Fruit fly (Drosophila melanogaster) whole organism, pupa: ENCODE data around the gene CG1463.

Experiments used
- CG10348 ChIP-seq: fragments of 200-800 bp; sonication (Bioruptor generic); IDR thresholded peaks from 2 replicates; pipeline ENCODE4 v1.3.6; 2022; ENCODE audit warnings: missing biosample characterization, missing genetic modification characterization
- CG12605 ChIP-seq: fragments of 200-800 bp; sonication (Bioruptor generic); IDR thresholded peaks from 2 replicates; pipeline ENCODE4 v1.3.6; 2022; ENCODE audit warnings: missing biosample characterization, missing genetic modification characterization
- CG13204 ChIP-seq: fragments of 200-800 bp; sonication (Bioruptor generic); optimal IDR thresholded peaks from 2 replicates; lab custom pipeline; 2018; ENCODE audit warnings: missing biosample characterization, mild to moderate bottlenecking, missing genetic modification characterization, moderate library complexity
- CG14655 ChIP-seq: fragments of 200-800 bp; sonication (Bioruptor generic); optimal IDR thresholded peaks from 3 replicates; lab custom pipeline; 2017; ENCODE audit warnings: mild to moderate bottlenecking, missing biosample characterization, missing genetic modification reagents, missing genetic modification characterization
- CG15710 ChIP-seq: fragments of 200-800 bp; sonication (Bioruptor generic); optimal IDR thresholded peaks from 2 replicates; lab custom pipeline; 2018; ENCODE audit warnings: missing biosample characterization, mild to moderate bottlenecking, missing genetic modification characterization, moderate library complexity
- CG17806 ChIP-seq: fragments of 200-800 bp; sonication (Bioruptor generic); optimal IDR thresholded peaks from 2 replicates; lab custom pipeline; 2018; ENCODE audit warnings: missing biosample characterization, mild to moderate bottlenecking, missing genetic modification characterization, moderate library complexity
- CG32121 ChIP-seq: fragments of 200-800 bp; sonication (Bioruptor generic); IDR thresholded peaks from 2 replicates; pipeline ENCODE4 v1.3.6; 2022; ENCODE audit warnings: missing biosample characterization, missing genetic modification characterization
- CG34367 ChIP-seq: fragments of 200-800 bp; sonication (Bioruptor generic); optimal IDR thresholded peaks from 2 replicates; lab custom pipeline; 2018; ENCODE audit warnings: missing biosample characterization, mild to moderate bottlenecking, missing genetic modification characterization
- CG4496 ChIP-seq: fragments of 200-800 bp; sonication (Bioruptor generic); IDR thresholded peaks from 3 replicates; pipeline ENCODE4 v1.3.6; 2022; ENCODE audit warnings: missing biosample characterization, missing genetic modification characterization
- CG8159 ChIP-seq: fragments of 200-800 bp; sonication (Bioruptor generic); optimal IDR thresholded peaks from 3 replicates; lab custom pipeline; 2018; ENCODE audit warnings: missing biosample characterization, mild to moderate bottlenecking, missing genetic modification characterization, moderate library complexity
- CG8301 ChIP-seq: fragments of 200-800 bp; sonication (Bioruptor generic); optimal IDR thresholded peaks from 2 replicates; lab custom pipeline; 2018; ENCODE audit warnings: missing biosample characterization, mild to moderate bottlenecking, missing genetic modification characterization
- CG9948 ChIP-seq: fragments of 200-800 bp; sonication (Bioruptor generic); optimal IDR thresholded peaks from 2 replicates; lab custom pipeline; 2018; ENCODE audit warnings: missing biosample characterization, mild to moderate bottlenecking, missing genetic modification characterization, moderate library complexity
- D1 ChIP-seq: fragments of 200-800 bp; sonication (Bioruptor generic); optimal IDR thresholded peaks from 2 replicates; lab custom pipeline; 2018; ENCODE audit warnings: missing biosample characterization, mild to moderate bottlenecking, missing genetic modification characterization, moderate library complexity
- EcR ChIP-seq: fragments of 200-800 bp; sonication (Bioruptor generic); optimal IDR thresholded peaks from 3 replicates; lab custom pipeline; 2019; ENCODE audit warnings: missing biosample characterization, missing genetic modification characterization, mild to moderate bottlenecking, moderate library complexity, missing genetic modification reagents
- Ets98B ChIP-seq: fragments of 200-800 bp; sonication (Bioruptor generic); IDR thresholded peaks from 2 replicates; pipeline ENCODE4 v1.3.6; 2022; ENCODE audit warnings: missing biosample characterization, missing genetic modification characterization
- Pif1A ChIP-seq: fragments of 200-800 bp; sonication (Bioruptor generic); optimal IDR thresholded peaks from 3 replicates; lab custom pipeline; 2016; ENCODE audit warnings: missing biosample characterization, missing genetic modification characterization
- Pif1B ChIP-seq: fragments of 200-800 bp; sonication (Bioruptor generic); optimal IDR thresholded peaks from 3 replicates; lab custom pipeline; 2016; ENCODE audit warnings: missing biosample characterization, missing genetic modification characterization
- Snoo ChIP-seq: fragments of 200-800 bp; sonication (Bioruptor generic); optimal IDR thresholded peaks from 3 replicates; lab custom pipeline; 2017; ENCODE audit warnings: missing biosample characterization, mild to moderate bottlenecking, missing genetic modification characterization, inconsistent platforms
- fd96Ca ChIP-seq: fragments of 200-800 bp; sonication (Bioruptor generic); IDR thresholded peaks from 3 replicates; pipeline ENCODE4 v1.3.6; 2022; ENCODE audit warnings: missing biosample characterization, missing genetic modification characterization
- gl ChIP-seq: fragments of 200-800 bp; sonication (Bioruptor generic); optimal IDR thresholded peaks from 2 replicates; lab custom pipeline; 2018; ENCODE audit warnings: missing biosample characterization, mild to moderate bottlenecking, missing genetic modification characterization
- rn ChIP-seq: fragments of 200-800 bp; sonication (Bioruptor generic); IDR thresholded peaks from 2 replicates; pipeline ENCODE4 v1.3.6; 2022; ENCODE audit warnings: missing biosample characterization, missing genetic modification characterization

The CG1463 gene

DNA sequence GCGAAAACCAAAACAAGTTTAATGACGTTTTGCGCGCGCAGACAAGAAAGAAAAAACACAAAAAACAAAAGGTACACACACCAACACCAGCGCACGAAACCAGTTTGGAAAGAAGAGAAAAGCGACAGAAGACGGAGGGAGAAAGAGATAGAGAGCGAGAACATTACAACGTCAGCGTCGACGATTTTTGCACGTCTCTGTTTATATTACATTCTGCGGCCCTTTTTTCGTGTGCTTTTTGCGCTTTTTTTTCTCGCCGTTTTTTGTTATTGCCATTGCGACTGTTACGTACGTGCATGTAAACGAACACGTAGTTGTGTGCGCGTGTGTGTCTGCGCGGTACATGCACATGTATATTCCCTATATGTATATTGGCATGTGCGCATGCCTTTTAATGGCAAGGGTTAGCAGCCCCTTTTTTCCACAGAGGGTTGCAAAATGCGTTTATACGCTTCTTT is 31.4 kb downstream of the CG1463 start:
- TF ChIP-seq EcR (GFP tag; lab: Kevin White, UChicago) (peak; percentile 70), Pif1B (GFP tag; lab: Kevin White, UChicago) (no peak)

dm6 chrX:12579506-12579999 is 31.9 kb downstream of the CG1463 start:
- TF ChIP-seq rn (GFP tag; lab: Robert Waterston, UW) (peak; percentile 94), EcR (GFP tag; lab: Kevin White, UChicago) (no peak), gl (tag; lab: Kevin White, UChicago) (peak; percentile 91), CG17806 (tag; lab: Kevin White, UChicago) (peak; percentile 97), Pif1B (GFP tag; lab: Kevin White, UChicago) (peak; percentile 97), CG9948 (tag; lab: Kevin White, UChicago) (peak; percentile 98), CG34367 (tag; lab: Kevin White, UChicago) (peak; percentile 97), CG32121 (GFP tag; lab: Robert Waterston, UW) (peak; percentile 97), CG8159 (tag; lab: Kevin White, UChicago) (peak; percentile 98), CG15710 (tag; lab: Kevin White, UChicago) (peak; percentile 97), CG4496 (GFP tag; lab: Robert Waterston, UW) (peak; percentile 97), CG13204 (GFP tag; lab: Kevin White, UChicago) (peak; percentile 75), Ets98B (GFP tag; lab: Robert Waterston, UW) (peak; percentile 91), CG14655 (GFP tag; lab: Kevin White, UChicago) (peak; percentile 98), Snoo (tag; lab: Kevin White, UChicago) (peak; percentile 78), D1 (tag; lab: Kevin White, UChicago) (peak; percentile 94), CG12605 (GFP tag; lab: Robert Waterston, UW) (peak; percentile 88), CG8301 (tag; lab: Kevin White, UChicago) (peak; percentile 98), fd96Ca (peak; percentile 90), Pif1A (peak; percentile 98), CG10348 (GFP tag; lab: Robert Waterston, UW) (peak; percentile 89)

DNA sequence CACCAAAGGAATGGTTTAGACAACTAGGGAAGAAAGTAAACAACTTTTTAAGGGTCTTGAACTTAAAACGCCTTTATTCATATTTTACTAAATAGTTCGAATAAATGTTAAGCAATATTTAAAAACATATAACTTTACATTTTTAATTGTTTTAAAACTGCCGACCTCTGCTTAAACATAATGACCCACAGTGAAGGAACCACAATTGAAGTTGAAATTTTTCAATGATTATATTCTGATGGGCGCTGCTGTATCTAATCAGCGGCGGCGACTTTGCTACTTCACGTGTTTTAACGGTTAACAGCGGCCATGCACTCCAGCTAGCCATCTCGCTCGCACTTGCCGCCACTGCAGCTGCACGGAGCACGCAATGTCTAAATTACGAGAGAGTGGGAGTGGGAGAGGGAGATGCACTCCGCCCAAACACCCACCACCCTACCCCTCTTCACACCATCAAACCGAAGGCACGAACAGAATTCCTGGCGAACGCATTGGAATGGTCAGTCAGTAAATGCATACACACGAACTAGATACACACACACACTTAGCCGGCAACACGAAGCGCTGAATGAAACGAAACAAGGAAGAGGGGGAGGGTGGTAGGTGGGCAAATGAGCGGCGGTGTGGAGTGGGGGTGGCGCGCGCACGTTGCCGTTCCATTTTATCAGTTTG is 32.6 kb downstream of the CG1463 start:
- TF ChIP-seq CG12605 (GFP tag; lab: Robert Waterston, UW) (0 out of 2 replicates have a peak, but pooled peaks have one; percentile 8), CG8301 (tag; lab: Kevin White, UChicago) (peak; percentile 65), rn (GFP tag; lab: Robert Waterston, UW) (no peak), CG14655 (GFP tag; lab: Kevin White, UChicago) (peak; percentile 75), CG9948 (tag; lab: Kevin White, UChicago) (peak; percentile 43), Ets98B (GFP tag; lab: Robert Waterston, UW) (no peak; the same call in 1 of the 2 replicates), Pif1B (GFP tag; lab: Kevin White, UChicago) (peak; percentile 16), CG10348 (GFP tag; lab: Robert Waterston, UW) (no peak), CG17806 (tag; lab: Kevin White, UChicago) (peak; percentile 29), fd96Ca (peak; percentile 9; the same call in 1 of the 3 replicates), CG34367 (tag; lab: Kevin White, UChicago) (peak; percentile 38), EcR (GFP tag; lab: Kevin White, UChicago) (peak; percentile 78), CG15710 (tag; lab: Kevin White, UChicago) (peak; percentile 29), CG4496 (GFP tag; lab: Robert Waterston, UW) (peak; percentile 56; the same call in 2 of the 3 replicates), CG32121 (GFP tag; lab: Robert Waterston, UW) (peak; percentile 46; the same call in 1 of the 2 replicates), CG8159 (tag; lab: Kevin White, UChicago) (peak; percentile 57), Snoo (tag; lab: Kevin White, UChicago) (no peak), D1 (tag; lab: Kevin White, UChicago) (no peak), gl (tag; lab: Kevin White, UChicago) (no peak), CG13204 (GFP tag; lab: Kevin White, UChicago) (peak; percentile 75), Pif1A (peak; percentile 49)

- no peak for TF ChIP-seq CG10348 (GFP tag; lab: Robert Waterston, UW)
- no peak for TF ChIP-seq Ets98B (GFP tag; lab: Robert Waterston, UW)
- TF ChIP-seq EcR (GFP tag; lab: Kevin White, UChicago) = no peak
- TF ChIP-seq D1 (tag; lab: Kevin White, UChicago) = no peak
- no peak for TF ChIP-seq CG17806 (tag; lab: Kevin White, UChicago)
- no peak for TF ChIP-seq CG13204 (GFP tag; lab: Kevin White, UChicago)
- no peak for TF ChIP-seq gl (tag; lab: Kevin White, UChicago)
- no peak for TF ChIP-seq CG15710 (tag; lab: Kevin White, UChicago)
- TF ChIP-seq CG9948 (tag; lab: Kevin White, UChicago) = no peak
- no peak for TF ChIP-seq CG14655 (GFP tag; lab: Kevin White, UChicago)
- no peak for TF ChIP-seq CG32121 (GFP tag; lab: Robert Waterston, UW)
- TF ChIP-seq, all 21 proteins: peak for 0
Measured at dm6 chrX:12578328-12578700, 33.2 kb downstream of the CG1463 start.

dm6 chrX:12577722-12578121 is 33.7 kb downstream of the CG1463 start:
- TF ChIP-seq D1 (tag; lab: Kevin White, UChicago) = no peak
- no peak for TF ChIP-seq fd96Ca
- no peak for TF ChIP-seq gl (tag; lab: Kevin White, UChicago)
- no peak for TF ChIP-seq CG13204 (GFP tag; lab: Kevin White, UChicago)
- peak; percentile 62 for TF ChIP-seq EcR (GFP tag; lab: Kevin White, UChicago)
- no peak for TF ChIP-seq CG15710 (tag; lab: Kevin White, UChicago)
- no peak for TF ChIP-seq CG17806 (tag; lab: Kevin White, UChicago)
- TF ChIP-seq CG34367 (tag; lab: Kevin White, UChicago) = no peak
